Worm (Caenorhabditis elegans): ENCODE data around the gene rab-30.

The rab-30 gene

DNA sequence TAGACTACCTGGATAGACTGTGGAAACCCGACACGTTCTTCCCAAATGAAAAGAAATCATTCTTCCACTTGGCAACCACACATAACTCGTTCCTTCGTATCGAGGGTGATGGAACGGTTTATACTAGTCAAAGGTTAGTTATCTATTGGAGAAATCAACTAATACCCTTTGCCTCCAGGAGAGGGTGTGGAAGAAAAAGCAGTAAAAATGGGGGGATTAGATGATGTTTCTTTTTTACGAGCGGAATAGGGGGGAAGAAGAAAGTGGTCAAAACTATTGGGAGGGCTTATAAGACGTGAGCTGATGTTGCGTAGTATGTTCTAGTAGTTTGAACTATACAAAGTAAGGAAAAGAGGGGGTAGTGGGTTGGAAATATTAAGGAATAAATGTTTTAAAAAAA is 37.4 kb upstream of the rab-30 start:
- no peak for TF ChIP-seq Y75B8A.6 (GFP tag; IDR thresholded peaks at IDR 0.05)
- no peak for TF ChIP-seq Y5F2A.4 (GFP tag; optimal IDR thresholded peaks at IDR 0.05)
- no peak for TF ChIP-seq lsy-2 (tag; optimal IDR thresholded peaks at IDR 0.05)
- no peak for TF ChIP-seq daf-19 (GFP tag; conservative IDR thresholded peaks at IDR 0.05)
- TF ChIP-seq sdz-12 (GFP tag; optimal IDR thresholded peaks at IDR 0.05), result no peak
- TF ChIP-seq ztf-11 (tag; optimal IDR thresholded peaks at IDR 0.05), result no peak
- TF ChIP-seq lin-13 (GFP tag; optimal IDR thresholded peaks at IDR 0.05), result no peak
- no peak for TF ChIP-seq dmd-8 (GFP tag; IDR thresholded peaks at IDR 0.05)
- no peak for TF ChIP-seq T20F7.1 (GFP tag; optimal IDR thresholded peaks at IDR 0.05)

DNA sequence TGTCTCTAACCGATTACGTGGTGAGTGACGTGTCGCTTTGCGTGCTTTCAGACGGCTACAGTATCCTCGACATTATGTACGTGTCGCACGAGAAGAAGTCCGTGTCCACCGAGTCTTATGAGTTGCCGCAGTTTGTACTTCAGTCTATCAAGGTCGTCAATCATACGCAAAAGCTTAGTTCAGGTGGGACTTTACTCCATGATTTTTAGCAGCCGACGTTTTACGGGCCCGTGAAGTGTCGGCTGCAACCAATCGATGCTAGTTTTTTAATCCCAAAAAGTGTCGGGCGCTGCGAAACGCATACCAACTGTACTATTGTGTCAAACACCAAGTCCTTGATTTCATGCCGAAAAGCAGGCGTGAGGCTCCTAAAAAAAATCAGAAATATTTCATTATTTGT is 35.6 kb upstream of the rab-30 start:
- TF ChIP-seq duxl-1 (tag; optimal IDR thresholded peaks at IDR 0.05; ENCODE audit: poor library complexity) (no peak), ZK546.5 (tag; optimal IDR thresholded peaks at IDR 0.05) (no peak), unc-39 (tag; optimal IDR thresholded peaks at IDR 0.05) (no peak), snpc-1.2 (GFP tag; IDR thresholded peaks at IDR 0.05) (no peak), madf-5 (GFP tag; IDR thresholded peaks at IDR 0.05) (no peak), daf-19 (GFP tag; conservative IDR thresholded peaks at IDR 0.05) (no peak), lir-3 (tag; optimal IDR thresholded peaks at IDR 0.05) (no peak), mdt-29 (GFP tag; IDR thresholded peaks at IDR 0.05) (no peak), mep-1 (tag; optimal IDR thresholded peaks at IDR 0.05) (no peak), T26A8.4 (GFP tag; IDR thresholded peaks at IDR 0.05) (no peak), T20F7.1 (GFP tag; optimal IDR thresholded peaks at IDR 0.05) (no peak), ceh-32 (tag; optimal IDR thresholded peaks at IDR 0.05; ENCODE audit: poor library complexity) (no peak)

DNA sequence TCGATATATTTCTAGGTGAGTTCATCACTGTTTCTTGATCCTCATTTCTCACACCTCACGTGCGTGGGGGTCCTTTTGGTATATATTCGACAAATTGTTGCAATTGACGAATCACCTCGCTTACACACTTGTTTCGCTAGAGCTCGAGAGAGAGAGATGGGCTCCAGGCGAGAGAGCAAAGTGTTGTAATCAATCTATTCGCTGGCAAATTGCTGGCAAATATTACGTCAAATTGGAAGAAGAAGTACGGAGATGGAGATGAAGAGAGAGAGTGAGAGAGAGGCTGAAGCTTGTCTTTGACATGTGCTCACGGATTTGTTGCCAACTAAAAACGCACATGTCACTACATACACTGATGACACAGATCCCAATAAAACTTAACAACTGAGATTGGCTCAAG is 34.5 kb upstream of the rab-30 start:
- TF ChIP-seq hlh-11 (tag; optimal IDR thresholded peaks at IDR 0.05) (peak; percentile 27), mxl-3 (GFP tag; optimal IDR thresholded peaks at IDR 0.05) (peak; percentile 50), nhr-11 (tag; optimal IDR thresholded peaks at IDR 0.05) (peak; percentile 67), unc-62 (GFP tag; optimal IDR thresholded peaks at IDR 0.05 in 1 of 2) (peak in 1 of 2 experiments; percentile 48), unc-62 (tag; optimal IDR thresholded peaks at IDR 0.05) (no peak), attf-4 (tag; optimal IDR thresholded peaks at IDR 0.05) (no peak), mes-2 (tag; optimal IDR thresholded peaks at IDR 0.05; ENCODE audit: poor library complexity, severe bottlenecking) (peak; percentile 4), daf-8 (GFP tag; IDR thresholded peaks at IDR 0.05) (no peak), daf-19 (GFP tag; conservative IDR thresholded peaks at IDR 0.05) (no peak), egl-27 (tag; optimal IDR thresholded peaks at IDR 0.05) (no peak), dpl-1 (GFP tag; optimal IDR thresholded peaks at IDR 0.05) (no peak), aha-1 (tag) (peak; percentile 82), mep-1 (tag; optimal IDR thresholded peaks at IDR 0.05) (no peak), nhr-28 (tag; optimal IDR thresholded peaks at IDR 0.05) (no peak), aly-2 (tag; optimal IDR thresholded peaks at IDR 0.05) (no peak), php-3 (GFP tag; IDR thresholded peaks at IDR 0.05) (no peak)

DNA sequence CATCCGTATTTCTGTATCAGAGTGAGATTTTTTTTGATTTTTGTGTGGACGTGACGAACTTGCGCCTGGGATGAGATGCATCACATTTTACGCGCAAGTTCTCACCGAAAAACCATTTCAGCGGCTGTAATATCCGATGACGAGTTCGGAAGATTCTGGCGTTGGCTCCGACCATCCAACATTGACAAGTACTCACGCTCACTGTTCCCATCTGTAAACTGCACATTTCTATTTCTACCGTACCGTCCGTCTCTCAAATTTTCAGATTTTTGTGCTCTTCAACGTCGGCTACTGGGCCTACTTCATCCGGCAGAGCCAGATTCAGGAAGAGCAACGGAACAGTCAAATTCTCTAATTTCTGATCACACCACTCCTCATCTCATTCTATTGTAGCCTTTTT is 33.0 kb upstream of the rab-30 start:
- TF ChIP-seq unc-62 (GFP tag; optimal IDR thresholded peaks at IDR 0.05 in 1 of 2), result peak in 1 of 2 experiments; percentile 53
- TF ChIP-seq unc-62 (tag; optimal IDR thresholded peaks at IDR 0.05), result no peak
- 0 out of 2 replicates have a peak, but pooled peaks have one; percentile 37 for TF ChIP-seq nhr-42 (GFP tag; IDR thresholded peaks at IDR 0.05)
- no peak for TF ChIP-seq ztf-11 (tag; optimal IDR thresholded peaks at IDR 0.05)

DNA sequence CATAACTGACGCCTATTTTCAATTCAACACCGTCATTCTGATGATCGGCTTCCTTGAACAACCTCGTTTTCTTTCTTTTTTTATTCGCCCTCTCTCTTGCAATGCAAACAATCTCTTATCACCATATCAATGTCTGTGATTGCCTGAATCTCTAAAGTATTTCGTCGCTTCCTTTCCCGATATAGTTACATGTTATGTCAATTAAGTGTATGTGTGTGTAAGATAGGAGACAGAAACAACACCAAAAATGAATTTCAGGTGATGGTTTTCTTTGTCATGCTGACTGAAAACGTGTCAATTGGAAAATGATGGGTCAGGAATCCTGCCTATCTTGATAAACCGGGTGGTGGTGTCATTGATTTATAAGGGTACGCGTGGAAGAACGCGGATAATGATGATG is 27.1 kb upstream of the rab-30 start:
- TF ChIP-seq lin-13 (GFP tag; optimal IDR thresholded peaks at IDR 0.05) (peak; percentile 71), lsy-2 (tag; optimal IDR thresholded peaks at IDR 0.05) (peak in 1 of 2 experiments; percentile 38), ctbp-1 (GFP tag; IDR thresholded peaks at IDR 0.05) (no peak), unc-62 (GFP tag; optimal IDR thresholded peaks at IDR 0.05 in 1 of 2) (peak; percentile 3 to 98), unc-62 (tag; optimal IDR thresholded peaks at IDR 0.05) (no peak), lin-38 (GFP tag; IDR thresholded peaks at IDR 0.05) (0 out of 2 replicates have a peak, but pooled peaks have one; percentile 8), jun-1 (tag; optimal IDR thresholded peaks at IDR 0.05) (peak; percentile 55), ZK546.5 (tag; optimal IDR thresholded peaks at IDR 0.05) (no peak), nhr-111 (GFP tag; optimal IDR thresholded peaks at IDR 0.05) (no peak), sdz-12 (GFP tag; optimal IDR thresholded peaks at IDR 0.05) (no peak), nhr-41 (GFP tag; IDR thresholded peaks at IDR 0.05) (peak; percentile 11; the same call in 1 of the 2 replicates), aha-1 (tag) (no peak), hlh-30 (tag; optimal IDR thresholded peaks at IDR 0.05; ENCODE audit: insufficient read depth) (peak; percentile 85), Y48G9A.11 (GFP tag; IDR thresholded peaks at IDR 0.05) (no peak), ztf-7 (tag; optimal IDR thresholded peaks at IDR 0.05) (peak; percentile 6), pqm-1 (tag; optimal IDR thresholded peaks at IDR 0.05) (peak; percentile 97), lin-1 (GFP tag; IDR thresholded peaks at IDR 0.05) (peak; percentile 76), unc-39 (tag; optimal IDR thresholded peaks at IDR 0.05) (no peak)

Measured in whole organism, L4 larva.